Worm (Caenorhabditis elegans) whole organism, L3 larva: ENCODE measurements around the gene F53G2.13.
A peak's percentile ranks its signal among the peaks of the same experiment; 100 is the strongest.

ENCODE experiments used
- R02D3.7 ChIP-seq: fragments of 150-350 bp; optimal IDR thresholded peaks from 2 replicates; lab custom pipeline; 2014; ENCODE audit warnings: missing biosample characterization, missing genetic modification characterization
- ama-1 ChIP-seq: fragments of 150-350 bp; optimal IDR thresholded peaks from 2 replicates; lab custom pipeline; 2018
- ceh-16 ChIP-seq: sonication (generic microtip); optimal IDR thresholded peaks from 2 replicates; lab custom pipeline; 2017; ENCODE audit warnings: missing biosample characterization, missing genetic modification characterization
- ceh-28 ChIP-seq: fragments of 150-350 bp; optimal IDR thresholded peaks from 2 replicates; lab custom pipeline; 2014; ENCODE audit warnings: missing biosample characterization, missing genetic modification reagents, missing genetic modification characterization
- ceh-9 ChIP-seq: sonication (generic microtip); optimal IDR thresholded peaks from 2 replicates; lab custom pipeline; 2018; ENCODE audit warnings: missing biosample characterization, missing genetic modification characterization
- daf-12 ChIP-seq: fragments of 150-350 bp; optimal IDR thresholded peaks from 2 replicates; lab custom pipeline; 2014; ENCODE audit warnings: missing biosample characterization, missing genetic modification reagents, missing genetic modification characterization
- egl-27 ChIP-seq: sonication (generic microtip); optimal IDR thresholded peaks from 4 replicates; lab custom pipeline; 2017; ENCODE audit warnings: missing biosample characterization, missing genetic modification reagents, missing genetic modification characterization
- egl-5 ChIP-seq: fragments of 150-350 bp; optimal IDR thresholded peaks from 2 replicates; lab custom pipeline; 2017; ENCODE audit warnings: missing biosample characterization, missing genetic modification reagents, missing genetic modification characterization, inconsistent platforms
- elt-2 ChIP-seq: sonication (generic microtip); optimal IDR thresholded peaks from 2 replicates; lab custom pipeline; 2016; ENCODE audit warnings: missing genetic modification reagents, mild to moderate bottlenecking, missing genetic modification characterization, missing compliant biosample characterization
- elt-3 ChIP-seq, 3 experiments: fragments of 150-350 bp in 1 of 3; sonication (generic microtip) in 2 of 3; optimal IDR thresholded peaks; 2 replicates in 2 of 3; 4 replicates in 1 of 3; lab custom pipeline; 2014 to 2017; ENCODE audit warnings: missing biosample characterization in 3 of 3, missing genetic modification characterization in 3 of 3
- fkh-10 ChIP-seq: sonication (generic microtip); optimal IDR thresholded peaks from 2 replicates; lab custom pipeline; 2017; ENCODE audit warnings: missing biosample characterization, missing genetic modification reagents, missing genetic modification characterization
- fkh-2 ChIP-seq: fragments of 150-350 bp; optimal IDR thresholded peaks from 2 replicates; lab custom pipeline; 2014; ENCODE audit warnings: missing biosample characterization, missing genetic modification reagents, missing genetic modification characterization
- fos-1 ChIP-seq: fragments of 150-350 bp; optimal IDR thresholded peaks from 2 replicates; lab custom pipeline; 2014; ENCODE audit warnings: missing biosample characterization, missing genetic modification characterization
- jun-1 ChIP-seq: fragments of 150-350 bp; optimal IDR thresholded peaks from 2 replicates; lab custom pipeline; 2014; ENCODE audit warnings: missing biosample characterization, missing genetic modification reagents, missing genetic modification characterization
- lin-15B ChIP-seq: fragments of 150-350 bp; optimal IDR thresholded peaks from 2 replicates; lab custom pipeline; 2014; ENCODE audit warnings: missing biosample characterization, missing genetic modification characterization
- lin-39 ChIP-seq: fragments of 150-350 bp; optimal IDR thresholded peaks from 2 replicates; lab custom pipeline; 2018; ENCODE audit warnings: missing biosample characterization, missing genetic modification reagents, missing genetic modification characterization
- lsy-12 ChIP-seq: sonication (generic microtip); optimal IDR thresholded peaks from 2 replicates; lab custom pipeline; 2016; ENCODE audit warnings: mild to moderate bottlenecking, missing genetic modification characterization, missing compliant biosample characterization
- mdl-1 ChIP-seq: fragments of 150-350 bp; optimal IDR thresholded peaks from 2 replicates; lab custom pipeline; 2014; ENCODE audit warnings: missing biosample characterization, missing genetic modification characterization
- mml-1 ChIP-seq: fragments of 150-350 bp; sonication (generic microtip); optimal IDR thresholded peaks from 3 replicates; lab custom pipeline; 2014; ENCODE audit warnings: missing biosample characterization, missing genetic modification characterization
- nfya-1 ChIP-seq: sonication (generic microtip); optimal IDR thresholded peaks from 2 replicates; lab custom pipeline; 2017; ENCODE audit warnings: missing genetic modification characterization, mild to moderate bottlenecking, missing compliant biosample characterization, antibody characterized with exemption, moderate library complexity; ENCODE audit not compliant: insufficient read depth
- nhr-12 ChIP-seq: fragments of 150-350 bp; optimal IDR thresholded peaks from 2 replicates; lab custom pipeline; 2014; ENCODE audit warnings: missing biosample characterization, missing genetic modification characterization
- nhr-23 ChIP-seq: fragments of 150-350 bp; optimal IDR thresholded peaks from 2 replicates; lab custom pipeline; 2014; ENCODE audit warnings: missing biosample characterization, missing genetic modification reagents, missing genetic modification characterization
- nhr-25 ChIP-seq: sonication (generic microtip); optimal IDR thresholded peaks from 2 replicates; lab custom pipeline; 2017; ENCODE audit warnings: missing biosample characterization, missing genetic modification characterization
- nhr-43 ChIP-seq: sonication (generic microtip); optimal IDR thresholded peaks from 2 replicates; lab custom pipeline; 2016; ENCODE audit warnings: mild to moderate bottlenecking, missing genetic modification characterization, missing compliant biosample characterization; ENCODE audit not compliant: poor library complexity, severe bottlenecking
- nhr-67 ChIP-seq: fragments of 150-350 bp; optimal IDR thresholded peaks from 2 replicates; lab custom pipeline; 2014; ENCODE audit warnings: missing biosample characterization, missing genetic modification characterization
- nhr-76 ChIP-seq: fragments of 150-350 bp; sonication (generic microtip); optimal IDR thresholded peaks from 5 replicates; lab custom pipeline; 2014; ENCODE audit warnings: missing biosample characterization, missing genetic modification characterization
- pha-4 ChIP-seq: fragments of 150-350 bp; optimal IDR thresholded peaks from 2 replicates; lab custom pipeline; 2014; ENCODE audit warnings: missing biosample characterization, missing genetic modification reagents, missing genetic modification characterization
- pqm-1 ChIP-seq: fragments of 150-350 bp; optimal IDR thresholded peaks from 2 replicates; lab custom pipeline; 2017; ENCODE audit warnings: missing biosample characterization, missing genetic modification characterization, inconsistent platforms
- sea-2 ChIP-seq: fragments of 150-350 bp; sonication (generic microtip); optimal IDR thresholded peaks from 4 replicates; lab custom pipeline; 2014; ENCODE audit warnings: missing biosample characterization, missing genetic modification reagents, missing genetic modification characterization
- skn-1 ChIP-seq: fragments of 150-350 bp; optimal IDR thresholded peaks from 2 replicates; lab custom pipeline; 2014; ENCODE audit warnings: missing biosample characterization, missing genetic modification characterization
- snpc-4 ChIP-seq: fragments of 150-350 bp; optimal IDR thresholded peaks from 2 replicates; lab custom pipeline; 2014; ENCODE audit warnings: missing biosample characterization, missing genetic modification characterization
- unc-39 ChIP-seq: sonication (generic microtip); optimal IDR thresholded peaks from 4 replicates; lab custom pipeline; 2017; ENCODE audit warnings: missing biosample characterization, missing genetic modification characterization
- zag-1 ChIP-seq: fragments of 150-350 bp; optimal IDR thresholded peaks from 2 replicates; lab custom pipeline; 2014; ENCODE audit warnings: missing biosample characterization, missing genetic modification characterization
- ztf-11 ChIP-seq: fragments of 150-350 bp; optimal IDR thresholded peaks from 2 replicates; lab custom pipeline; 2014; ENCODE audit warnings: missing biosample characterization, missing genetic modification characterization

F53G2.13 gene

DNA sequence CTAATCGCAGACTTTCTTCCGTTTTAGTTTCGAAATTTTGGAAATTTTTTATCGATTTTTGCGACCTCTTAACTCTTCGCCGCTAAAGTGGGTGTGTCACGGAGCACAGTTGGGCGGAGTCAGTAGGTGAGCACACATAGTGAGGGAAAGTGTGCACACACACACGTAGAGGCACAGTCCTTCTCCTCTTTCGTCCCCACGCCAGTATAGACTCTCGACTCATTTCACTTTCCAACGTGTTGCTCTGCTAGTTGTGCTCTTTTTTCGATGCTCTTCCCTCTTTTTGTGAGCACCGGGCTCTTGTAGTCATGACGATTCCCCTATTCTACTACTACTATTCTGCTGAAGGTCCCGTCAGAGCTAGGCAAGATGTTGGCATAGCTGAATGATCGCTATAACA, 31.1 kb upstream of the F53G2.13 start:
- TF ChIP-seq lin-15B (tag; lab: Kevin White, UChicago): no peak
- peak; percentile 7 for TF ChIP-seq ama-1 (lab: Kevin White, UChicago)
- no peak for TF ChIP-seq fos-1 (tag; lab: Kevin White, UChicago)
- TF ChIP-seq pha-4: peak; percentile 50
- TF ChIP-seq ceh-9 (tag; lab: Kevin White, UChicago): no peak
- TF ChIP-seq elt-3 (tag; optimal IDR thresholded peaks at IDR 0.05; lab: Kevin White, UChicago): no peak
- peak; percentile 64 for TF ChIP-seq pqm-1 (tag; lab: Kevin White, UChicago)
- TF ChIP-seq elt-2 (tag; lab: Kevin White, UChicago): peak; percentile 58
- TF ChIP-seq fkh-10: no peak
- no peak for TF ChIP-seq egl-27 (tag; lab: Kevin White, UChicago)
- TF ChIP-seq ztf-11 (tag; lab: Kevin White, UChicago): no peak
- TF ChIP-seq lin-39 (tag; lab: Kevin White, UChicago): no peak

DNA sequence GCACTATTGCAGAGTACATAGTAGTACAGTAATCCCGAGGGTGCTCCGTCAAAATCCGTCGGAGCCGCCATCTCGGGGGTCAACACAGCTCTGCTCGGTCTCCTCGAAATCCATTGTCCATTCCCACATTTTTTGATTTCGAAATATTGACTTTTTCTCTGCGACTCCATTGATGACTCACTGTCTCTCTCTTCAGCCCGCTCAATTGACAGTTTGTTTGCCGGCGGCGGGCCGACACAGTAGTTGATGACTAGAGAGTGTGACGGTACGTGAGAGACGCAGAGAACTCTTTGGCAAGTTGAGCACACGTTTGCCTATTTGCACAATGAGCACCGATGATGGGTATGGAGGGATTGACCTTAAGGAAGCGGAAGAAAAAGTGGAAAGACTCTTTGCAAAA, 28.8 kb upstream of the F53G2.13 start:
- TF ChIP-seq elt-2 (tag; lab: Kevin White, UChicago) (peak; percentile 57), fkh-2 (tag; lab: Kevin White, UChicago) (no peak), snpc-4 (peak; percentile 51), pqm-1 (tag; lab: Kevin White, UChicago) (peak; percentile 65), pha-4 (peak; percentile 96), jun-1 (peak; percentile 41), ama-1 (lab: Kevin White, UChicago) (no peak), ceh-28 (tag; lab: Kevin White, UChicago) (peak; percentile 53)

DNA sequence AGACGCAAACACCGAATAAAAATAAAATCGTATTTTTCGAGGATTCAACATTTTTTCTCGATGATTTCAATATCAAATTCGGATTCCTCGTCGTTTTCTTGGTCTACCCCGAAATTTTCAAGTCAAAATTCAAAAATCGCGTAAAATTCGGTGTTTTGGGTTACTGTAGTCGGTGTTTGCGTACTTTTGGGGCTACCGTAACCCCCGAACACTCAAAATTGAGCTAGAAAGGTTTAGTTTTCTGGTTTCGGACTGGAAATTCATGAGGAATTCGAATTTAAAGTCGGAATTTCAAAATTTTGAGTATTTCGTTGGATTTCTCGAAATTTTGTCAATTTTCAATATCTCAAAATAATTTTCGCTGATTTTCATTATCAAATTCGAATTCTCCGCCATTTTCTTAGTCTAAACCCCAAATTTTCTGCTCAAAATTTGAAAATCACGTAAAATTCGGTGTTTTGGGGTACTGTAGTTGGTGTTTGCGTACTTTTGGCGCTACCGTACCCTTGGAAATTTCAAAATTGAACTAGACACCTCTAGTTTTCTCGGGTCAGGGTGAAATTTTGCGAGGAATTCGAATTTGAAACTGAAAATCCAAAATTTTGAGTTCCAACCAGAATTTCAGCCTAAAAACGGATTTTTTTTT, 27.6 kb upstream of the F53G2.13 start:
- TF ChIP-seq mdl-1 (no peak), nhr-43 (tag; lab: Kevin White, UChicago) (no peak), daf-12 (tag; lab: Kevin White, UChicago) (no peak), ama-1 (lab: Kevin White, UChicago) (no peak)

DNA sequence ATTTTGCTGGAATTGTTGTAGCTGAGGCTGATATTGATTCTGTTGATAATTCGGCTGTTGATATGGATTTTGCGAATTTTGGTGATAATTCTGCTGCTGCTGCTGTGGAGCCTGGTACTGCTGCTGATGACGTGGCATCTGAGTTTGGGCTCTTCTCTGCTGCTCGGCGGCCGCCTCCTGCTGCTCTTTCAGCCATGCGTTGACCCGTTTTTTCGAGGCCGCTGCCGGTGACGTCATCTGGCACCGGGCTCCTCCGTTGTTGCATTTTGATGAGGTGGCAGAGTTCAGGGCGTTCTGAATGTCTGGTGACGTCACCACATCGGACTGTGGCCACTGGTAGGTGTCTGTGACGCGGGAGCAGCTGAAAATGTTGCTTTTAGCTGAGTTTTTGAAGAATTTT, 26.6 kb upstream of the F53G2.13 start:
- no peak for TF ChIP-seq egl-5 (tag; lab: Kevin White, UChicago)
- TF ChIP-seq mml-1 (tag; lab: Kevin White, UChicago): no peak
- no peak for TF ChIP-seq lsy-12 (tag; lab: Kevin White, UChicago)
- no peak for TF ChIP-seq pha-4
- no peak for TF ChIP-seq nhr-25 (tag; lab: Kevin White, UChicago)
- no peak for TF ChIP-seq mdl-1
- no peak for TF ChIP-seq fkh-10
- no peak for TF ChIP-seq skn-1 (tag; lab: Kevin White, UChicago)
- no peak for TF ChIP-seq nhr-12 (tag; lab: Kevin White, UChicago)
- no peak for TF ChIP-seq nhr-23 (tag; lab: Kevin White, UChicago)
- TF ChIP-seq pqm-1 (tag; lab: Kevin White, UChicago): no peak
- TF ChIP-seq daf-12 (tag; lab: Kevin White, UChicago): no peak
- no peak for TF ChIP-seq ztf-11 (tag; lab: Kevin White, UChicago)
- no peak for TF ChIP-seq unc-39
- TF ChIP-seq nhr-76 (tag; lab: Kevin White, UChicago): no peak

DNA sequence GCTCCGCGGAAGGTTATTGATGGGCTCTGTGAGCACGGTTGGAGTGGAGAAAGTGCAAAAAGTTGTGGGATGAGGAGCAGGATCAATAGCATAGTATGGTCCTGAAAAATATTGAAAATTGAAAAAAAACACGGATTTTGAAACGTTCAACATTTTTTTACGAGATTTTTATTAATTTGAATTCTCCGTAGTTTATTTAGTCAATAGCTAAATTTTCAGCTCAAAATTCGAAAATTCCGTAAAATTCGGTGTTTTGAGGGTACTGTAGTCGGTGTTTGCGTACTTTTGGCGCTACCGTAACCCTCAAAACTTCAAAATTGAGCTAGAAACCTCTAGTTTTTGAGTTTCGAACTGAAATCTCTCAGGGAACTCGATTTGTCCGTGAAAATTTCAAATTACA, 24.7 kb upstream of the F53G2.13 start, which contains the start of gene pqn-42:
pqn-42 (minus strand) TSS at position 101 of the 400 bp plus-strand sequence.
- TF ChIP-seq ceh-16 (tag; lab: Kevin White, UChicago): no peak
- no peak for TF ChIP-seq ama-1 (lab: Kevin White, UChicago)
- no peak for TF ChIP-seq fos-1 (tag; lab: Kevin White, UChicago)
- no peak for TF ChIP-seq sea-2 (GFP tag; lab: Kevin White, UChicago)
- TF ChIP-seq nfya-1 (tag; lab: Kevin White, UChicago): no peak
- TF ChIP-seq nhr-67: no peak
- TF ChIP-seq zag-1 (tag; lab: Kevin White, UChicago): no peak
- TF ChIP-seq elt-3 (tag; optimal IDR thresholded peaks at IDR 0.05; lab: Kevin White, UChicago): no peak
- TF ChIP-seq R02D3.7 (tag; lab: Kevin White, UChicago): no peak
